Worm (Caenorhabditis elegans) whole organism, dauer: ENCODE results near the gene R12A1.3.

Experiments used
- unc-62 ChIP-seq: sonication (generic microtip); optimal IDR thresholded peaks from 2 replicates; lab custom pipeline; 2017; ENCODE audit warnings: missing biosample characterization, missing genetic modification reagents, missing genetic modification characterization

The R12A1.3 gene

ce11 chrV:1451334-1451733 is 25.7 kb upstream of the R12A1.3 start, which contains the start of gene srj-23:
Gene srj-23, plus strand, starts transcription at chrV:1451634.
- no peak for TF ChIP-seq unc-62

DNA sequence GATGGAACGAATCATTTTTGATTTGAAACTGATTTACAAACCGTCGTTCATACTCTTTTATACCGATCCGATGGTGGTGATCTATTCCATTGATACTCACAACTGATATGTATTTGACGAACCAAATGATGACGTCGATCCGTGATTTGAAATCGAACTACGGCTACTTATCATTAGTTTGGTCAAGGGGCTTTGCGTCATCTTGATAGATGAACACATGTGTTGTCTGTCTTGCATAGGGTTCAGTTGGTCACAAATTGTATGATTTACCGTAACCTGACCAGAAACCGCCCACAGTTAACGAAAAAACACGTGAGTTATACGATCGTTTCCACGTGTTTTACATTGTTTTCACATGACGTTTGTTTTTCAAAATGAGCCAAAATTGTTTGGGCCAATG is 24.6 kb upstream of the R12A1.3 start, which contains the start of gene cnc-2:
TSS of gene cnc-2 (minus strand) at position 24 of the 400 bp plus-strand sequence.
- TF ChIP-seq unc-62 = no peak

DNA sequence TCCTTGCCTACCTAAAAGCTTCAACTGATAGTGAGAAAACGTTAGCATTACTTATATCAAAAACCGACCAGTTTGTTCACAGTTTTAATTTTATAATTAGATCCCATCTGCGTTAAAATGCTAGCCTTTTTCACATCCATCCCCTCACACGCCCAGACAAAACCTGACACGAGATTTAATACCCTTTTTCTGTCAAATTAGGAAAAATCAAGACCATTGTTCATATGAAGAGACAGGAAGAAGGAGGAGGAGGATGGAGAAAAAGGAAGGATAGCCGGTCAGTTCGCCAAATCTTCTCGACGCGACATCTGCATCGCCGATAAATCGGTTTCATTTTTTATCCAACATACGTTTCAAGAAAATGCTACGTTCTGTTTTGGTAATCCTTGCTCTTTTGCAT is 22.1 kb upstream of the R12A1.3 start, which contains the start of gene cnc-3:
TSS of gene cnc-3 (plus strand) at position 281 of the 400 bp plus-strand sequence.
- TF ChIP-seq unc-62 = no peak

DNA sequence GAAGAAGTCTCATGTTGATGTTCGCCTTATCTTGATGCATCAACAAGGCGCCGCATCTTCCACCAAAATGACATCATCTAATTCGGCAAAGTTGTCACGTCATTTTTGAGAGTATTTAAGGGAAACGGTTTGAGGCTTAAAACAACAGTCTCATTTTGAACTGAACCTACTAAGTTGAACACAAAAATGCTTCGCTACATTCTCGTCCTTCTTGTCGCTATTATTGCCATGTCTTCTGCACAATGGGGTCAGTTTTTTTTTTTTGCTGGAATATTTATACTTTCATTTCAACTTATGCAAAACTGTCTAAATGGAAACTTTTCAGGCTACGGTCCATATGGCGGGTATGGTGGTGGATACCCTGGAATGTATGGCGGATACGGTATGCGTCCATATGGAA is 21.5 kb upstream of the R12A1.3 start, which contains the start of gene cnc-4:
TSS of gene cnc-4 (plus strand) at position 117 of the 400 bp plus-strand sequence.
- TF ChIP-seq unc-62 = no peak

DNA sequence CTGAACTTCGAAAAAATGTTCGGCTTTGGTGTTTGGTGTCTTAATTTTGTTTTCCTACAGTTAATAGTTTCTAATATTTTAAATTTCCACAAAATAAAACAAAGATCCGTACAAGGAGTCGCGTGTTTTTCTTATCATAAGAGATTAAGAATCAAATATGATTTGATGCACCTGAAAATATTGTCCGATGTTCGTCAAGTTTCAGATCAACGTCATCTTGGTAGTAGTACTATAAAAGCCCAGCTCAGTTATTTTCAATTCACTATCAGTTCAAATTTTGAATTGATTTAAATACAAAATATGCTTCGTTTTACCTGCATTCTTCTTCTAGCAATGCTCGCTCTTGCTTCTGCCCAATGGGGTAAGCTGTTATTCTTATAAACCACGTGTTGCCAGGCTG is 19.5 kb upstream of the R12A1.3 start, which contains the start of gene cnc-5:
TSS of gene cnc-5 (plus strand) at position 301 of the 400 bp plus-strand sequence.
- TF ChIP-seq unc-62 = no peak

ce11 chrV:1444180-1444579 is 18.6 kb upstream of the R12A1.3 start, which contains the start of gene cnc-1:
Gene cnc-1, minus strand, starts transcription at chrV:1444280.
- no peak for TF ChIP-seq unc-62

DNA sequence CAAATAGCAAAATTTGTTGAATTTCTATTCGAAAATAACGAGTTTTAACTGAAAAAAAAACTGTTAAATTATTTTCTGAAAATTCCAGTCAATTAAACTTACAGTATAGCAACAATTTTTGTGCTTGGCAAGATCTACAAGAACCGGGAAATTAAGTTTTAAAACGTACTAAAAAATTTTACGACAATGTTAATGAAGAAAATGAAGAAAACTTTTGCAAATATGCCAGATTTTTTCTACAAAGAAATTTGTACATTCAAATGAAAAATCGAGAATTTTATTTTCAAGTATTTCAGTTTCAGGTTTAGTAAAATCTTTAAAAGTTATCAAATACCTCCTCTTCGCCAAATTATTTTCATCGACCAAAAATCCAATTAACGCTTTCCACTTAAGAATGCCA is 16.4 kb upstream of the R12A1.3 start, which contains the start of gene cnc-11:
TSS of gene cnc-11 (plus strand) at position 301 of the 400 bp plus-strand sequence.
- TF ChIP-seq unc-62 = no peak

ce11 chrV:1438832-1439231 is 13.2 kb upstream of the R12A1.3 start, which contains the start of gene R09B5.11:
Gene R09B5.11, plus strand, starts transcription at chrV:1439205.
- TF ChIP-seq unc-62 = no peak

ce11 chrV:1438205-1438604 is 12.6 kb upstream of the R12A1.3 start:
- no peak for TF ChIP-seq unc-62

- TF ChIP-seq unc-62 = no peak
Observed at ce11 chrV:1435106-1435505, 9.5 kb upstream of the R12A1.3 start.

DNA sequence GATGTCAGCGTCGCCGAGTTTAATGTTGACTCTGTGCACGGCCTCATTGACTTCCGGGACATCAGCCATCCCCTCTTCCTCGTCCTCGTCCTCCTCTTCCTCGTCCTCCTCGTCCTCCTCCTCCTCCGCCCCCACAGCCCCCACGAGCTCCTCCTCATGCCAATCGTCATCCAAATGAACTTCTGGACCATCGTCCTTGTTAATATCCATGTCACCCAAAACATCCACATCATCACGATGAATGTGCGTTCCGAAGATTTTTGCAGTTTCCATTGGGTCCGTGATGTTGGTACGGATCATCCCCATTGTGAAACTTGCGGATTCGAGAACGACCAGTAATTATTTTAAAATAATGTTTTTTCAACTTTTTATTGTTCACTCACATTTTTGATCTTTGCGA is 8.8 kb upstream of the R12A1.3 start:
- no peak for TF ChIP-seq unc-62

DNA sequence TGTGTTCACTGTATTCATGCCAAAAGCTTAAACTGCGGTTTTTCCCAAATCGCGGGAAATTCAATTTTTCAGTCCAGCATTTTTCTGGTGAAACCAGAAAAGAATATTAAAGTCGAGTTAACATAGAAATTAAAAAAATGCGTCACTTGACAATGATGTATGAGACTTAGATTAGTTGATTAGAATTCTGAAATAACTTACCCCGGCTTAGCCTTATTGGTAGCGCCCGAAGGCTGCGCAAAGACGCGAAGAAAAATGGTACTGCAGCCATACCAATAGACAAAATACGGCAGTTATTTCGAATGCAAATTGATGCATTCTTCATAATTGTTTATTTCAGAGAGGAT is 7.8 kb upstream of the R12A1.3 start:
- no peak for TF ChIP-seq unc-62

ce11 chrV:1432500-1433418 is 7.2 kb upstream of the R12A1.3 start:
- no peak for TF ChIP-seq unc-62

ce11 chrV:1431702-1432187 is 6.2 kb upstream of the R12A1.3 start, which contains the start of gene ges-1:
Gene ges-1, minus strand, starts transcription at chrV:1432137.
- no peak for TF ChIP-seq unc-62

- TF ChIP-seq unc-62 = no peak
Observed at ce11 chrV:1423338-1423737, 2.3 kb downstream of the R12A1.3 start.

- no peak for TF ChIP-seq unc-62
Observed at ce11 chrV:1422269-1422668, 3.3 kb downstream of the R12A1.3 start.

DNA sequence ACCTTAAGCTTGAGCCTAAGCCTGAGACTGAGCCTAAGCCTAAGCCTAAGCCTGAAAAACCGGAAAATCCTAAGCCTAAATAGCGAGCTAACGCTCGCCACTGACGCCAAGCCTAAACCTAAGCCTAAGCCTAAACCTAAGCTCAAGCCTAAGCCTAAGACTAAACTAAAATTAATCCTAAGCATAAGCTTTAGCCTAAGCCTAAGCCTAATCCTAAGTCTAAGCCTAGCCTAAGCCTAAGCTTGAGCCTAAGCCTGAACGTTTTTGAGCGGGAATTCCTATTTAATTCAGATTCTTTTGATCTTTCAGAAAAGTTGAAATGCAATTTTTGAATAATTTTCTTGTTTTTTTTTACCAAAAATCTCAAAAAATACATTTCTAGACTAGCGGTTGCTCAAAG is 9.4 kb downstream of the R12A1.3 start:
- no peak for TF ChIP-seq unc-62
